Fruit fly (Drosophila melanogaster) whole organism, prepupa: ENCODE results near the gene Itgbn.
A peak's percentile ranks its signal among the peaks of the same experiment; 100 is the strongest.

Source experiments
- CG10631 ChIP-seq: fragments of 200-800 bp; sonication (Bioruptor generic); optimal IDR thresholded peaks from 2 replicates; lab custom pipeline; 2016; ENCODE audit warnings: missing biosample characterization, missing genetic modification characterization
- CG16779 ChIP-seq: fragments of 200-800 bp; sonication (Bioruptor generic); optimal IDR thresholded peaks from 3 replicates; lab custom pipeline; 2017; ENCODE audit warnings: missing biosample characterization, mild to moderate bottlenecking, missing genetic modification characterization
- CG6854 ChIP-seq: fragments of 200-800 bp; sonication (Bioruptor generic); optimal IDR thresholded peaks from 2 replicates; lab custom pipeline; 2017; ENCODE audit warnings: missing biosample characterization, mild to moderate bottlenecking, missing genetic modification characterization
- CG9139 ChIP-seq: fragments of 200-800 bp; sonication (Bioruptor generic); optimal IDR thresholded peaks from 3 replicates; lab custom pipeline; 2017; ENCODE audit warnings: missing biosample characterization, mild to moderate bottlenecking, missing genetic modification characterization
- Eip75B ChIP-seq: fragments of 200-800 bp; sonication (Bioruptor generic); optimal IDR thresholded peaks from 3 replicates; lab custom pipeline; 2016; ENCODE audit warnings: missing biosample characterization, missing genetic modification characterization
- Eip78C ChIP-seq: fragments of 200-800 bp; sonication (Bioruptor generic); peaks from one replicate; lab custom pipeline; 2016; ENCODE audit warnings: missing biosample characterization, missing genetic modification characterization
- Ets96B ChIP-seq: fragments of 200-800 bp; optimal IDR thresholded peaks from 2 replicates; lab custom pipeline; 2019; ENCODE audit warnings: missing biosample characterization, mild to moderate bottlenecking, missing genetic modification characterization, moderate library complexity
- Gug ChIP-seq: fragments of 200-800 bp; sonication (Bioruptor generic); IDR thresholded peaks from 2 replicates; pipeline ENCODE4 v1.3.6; 2022; ENCODE audit warnings: missing biosample characterization, missing genetic modification characterization
- Lpt ChIP-seq: fragments of 200-800 bp; sonication (Bioruptor generic); optimal IDR thresholded peaks from 3 replicates; lab custom pipeline; 2016; ENCODE audit warnings: missing biosample characterization, missing genetic modification characterization
- Smox ChIP-seq: fragments of 200-800 bp; sonication (Bioruptor generic); optimal IDR thresholded peaks from 3 replicates; lab custom pipeline; 2016; ENCODE audit warnings: missing biosample characterization, missing genetic modification characterization
- Sox102F ChIP-seq: fragments of 200-800 bp; sonication (Bioruptor generic); optimal IDR thresholded peaks from 2 replicates; lab custom pipeline; 2016; ENCODE audit warnings: missing biosample characterization, mild to moderate bottlenecking, missing genetic modification characterization
- eg ChIP-seq: fragments of 200-800 bp; sonication (Bioruptor generic); IDR thresholded peaks from 3 replicates; pipeline ENCODE4 v1.3.6; 2022; ENCODE audit warnings: missing biosample characterization, missing genetic modification characterization
- net ChIP-seq: fragments of 200-800 bp; sonication (Bioruptor generic); optimal IDR thresholded peaks from 3 replicates; lab custom pipeline; 2016; ENCODE audit warnings: missing biosample characterization, missing genetic modification characterization

DNA sequence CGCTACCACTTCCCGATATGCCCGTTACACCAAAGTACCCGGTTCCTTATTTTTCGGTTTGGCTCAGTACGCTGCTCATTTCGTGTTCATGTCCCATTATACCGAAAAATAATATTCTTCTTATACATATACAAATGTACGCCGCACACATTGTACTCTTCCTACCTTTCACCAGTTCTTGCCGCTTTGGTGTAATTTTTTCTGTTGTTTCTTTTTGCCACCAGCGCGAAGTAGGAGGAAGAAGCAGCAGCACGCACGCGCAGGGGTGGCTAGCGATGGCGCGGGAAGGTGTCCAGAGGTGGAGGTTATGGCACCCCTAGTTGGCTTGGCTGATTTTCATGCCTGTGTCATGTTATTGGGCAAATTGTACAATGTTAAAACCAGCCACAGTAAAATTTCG, 19.5 kb upstream of the Itgbn start:
- TF ChIP-seq Sox102F (no peak), Ets96B (tag; lab: Kevin White, UChicago) (no peak), Eip75B (GFP tag; lab: Kevin White, UChicago) (no peak), CG16779 (tag; lab: Kevin White, UChicago) (no peak), Smox (no peak), Eip78C (peak; percentile 9), Lpt (no peak), eg (no peak), CG6854 (GFP tag; lab: Kevin White, UChicago) (no peak), net (GFP tag; lab: Kevin White, UChicago) (no peak), CG10631 (GFP tag; lab: Kevin White, UChicago) (no peak), Gug (no peak), CG9139 (GFP tag; lab: Kevin White, UChicago) (no peak)
